Worm (Caenorhabditis elegans): ENCODE measurements around the gene R07B1.5.

DNA sequence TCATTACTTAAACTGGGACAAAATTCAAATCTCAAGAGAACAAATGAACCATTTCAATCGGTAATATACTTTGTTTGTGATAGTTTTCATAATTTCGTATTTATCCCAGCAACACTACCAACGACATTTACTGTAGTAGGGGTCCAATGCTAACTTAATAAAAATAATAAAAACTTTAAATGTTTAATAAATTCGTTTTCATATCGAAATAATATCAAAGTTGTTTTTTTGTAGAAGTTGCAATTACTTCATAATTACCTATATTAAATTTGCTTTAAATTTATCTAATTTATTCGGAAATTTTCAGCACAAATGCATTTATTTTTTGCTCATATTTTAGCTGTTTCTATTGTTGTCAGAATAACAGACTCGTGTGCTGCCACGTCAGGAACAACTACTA is 3.0 kb downstream of the R07B1.5 start, which contains the start of gene R07B1.6:
- no peak for TF ChIP-seq lin-13 (GFP tag; optimal IDR thresholded peaks at IDR 0.05)
- no peak for TF ChIP-seq unc-62 (GFP tag; optimal IDR thresholded peaks at IDR 0.05 in 1 of 2)
- TF ChIP-seq unc-62 (tag; optimal IDR thresholded peaks at IDR 0.05), result no peak
- no peak for TF ChIP-seq nhr-237 (tag; optimal IDR thresholded peaks at IDR 0.05)
- no peak for TF ChIP-seq saeg-2 (GFP tag; IDR thresholded peaks at IDR 0.05)
- TF ChIP-seq mep-1 (tag; optimal IDR thresholded peaks at IDR 0.05), result no peak
